Worm (Caenorhabditis elegans): ENCODE results near the gene C08E8.2.
"Not testable (repeated sequence)": the region's sequence is repeated elsewhere in the genome, so short reads cannot be mapped to it uniquely, and the experiment has no call there.

C08E8.2 gene

ce11 chrV:18355742-18356141, at the start of gene C08E8.2:
Gene C08E8.2, minus strand, starts transcription at chrV:18355842.
- no peak for TF ChIP-seq spr-3 (GFP tag; optimal IDR thresholded peaks at IDR 0.05)
- TF ChIP-seq nhr-25 (tag; optimal IDR thresholded peaks at IDR 0.05; ENCODE audit: borderline replicate concordance, insufficient read depth), result no peak
- TF ChIP-seq lin-1 (GFP tag; IDR thresholded peaks at IDR 0.05), result no peak
- no peak for TF ChIP-seq T20F7.1 (GFP tag; optimal IDR thresholded peaks at IDR 0.05)
- TF ChIP-seq nhr-76 (tag; optimal IDR thresholded peaks at IDR 0.05), result no peak
- TF ChIP-seq aly-2 (tag; optimal IDR thresholded peaks at IDR 0.05), result no peak
- no peak for TF ChIP-seq F37D6.2 (tag; optimal IDR thresholded peaks at IDR 0.05)
- TF ChIP-seq ceh-32 (tag; optimal IDR thresholded peaks at IDR 0.05; ENCODE audit: poor library complexity), result no peak
- no peak for TF ChIP-seq Y105C5A.15 (GFP tag; IDR thresholded peaks at IDR 0.05)
- TF ChIP-seq zag-1 (tag; optimal IDR thresholded peaks at IDR 0.05), result no peak
- no peak for TF ChIP-seq hif-1 (tag; optimal IDR thresholded peaks at IDR 0.05)
- TF ChIP-seq nhr-41 (GFP tag; IDR thresholded peaks at IDR 0.05), result no peak

ce11 chrV:18404767-18405166, 49.1 kb upstream of the C08E8.2 start, which contains the start of gene srh-209:
Gene srh-209, minus strand, starts transcription at chrV:18404867.
- not testable (repeated sequence) for TF ChIP-seq dmd-9 (GFP tag; IDR thresholded peaks at IDR 0.05); ces-1 (GFP tag; optimal IDR thresholded peaks at IDR 0.05); lin-39 (tag; optimal IDR thresholded peaks at IDR 0.05)

ce11 chrV:18402743-18403142, 47.1 kb upstream of the C08E8.2 start:
- TF ChIP-seq ctbp-1 (GFP tag; IDR thresholded peaks at IDR 0.05) (no peak), aha-1 (tag) (peak; percentile 4)

- TF ChIP-seq arid-1 (GFP tag; conservative IDR thresholded peaks at IDR 0.05) (no peak), mdl-1 (tag; optimal IDR thresholded peaks at IDR 0.05) (no peak), ZK337.2 (GFP tag; IDR thresholded peaks at IDR 0.05) (no peak), ceh-44 (GFP tag; IDR thresholded peaks at IDR 0.05) (no peak), lin-1 (GFP tag; IDR thresholded peaks at IDR 0.05) (no peak), daf-12 (tag; optimal IDR thresholded peaks at IDR 0.05) (no peak), F10B5.3 (tag; optimal IDR thresholded peaks at IDR 0.05) (no peak), Y75B8A.6 (GFP tag; IDR thresholded peaks at IDR 0.05) (no peak), ctbp-1 (GFP tag; IDR thresholded peaks at IDR 0.05) (no peak), nhr-6 (tag; optimal IDR thresholded peaks at IDR 0.05) (no peak), lir-3 (tag; optimal IDR thresholded peaks at IDR 0.05) (no peak), nhr-111 (GFP tag; optimal IDR thresholded peaks at IDR 0.05) (no peak), nhr-25 (tag; optimal IDR thresholded peaks at IDR 0.05; ENCODE audit: borderline replicate concordance, insufficient read depth) (no peak), lin-38 (GFP tag; IDR thresholded peaks at IDR 0.05) (no peak), lin-15B (tag; optimal IDR thresholded peaks at IDR 0.05) (no peak), ceh-62 (tag; optimal IDR thresholded peaks at IDR 0.05) (no peak), mxl-3 (GFP tag; optimal IDR thresholded peaks at IDR 0.05) (no peak)
Observed at ce11 chrV:18397814-18398213, 42.2 kb upstream of the C08E8.2 start, which contains the start of gene Y51A2B.16. Gene Y51A2B.16, minus strand, starts transcription at chrV:18397914.

ce11 chrV:18395649-18396048, 40.0 kb upstream of the C08E8.2 start, which contains the start of gene Y51A2B.9:
Gene Y51A2B.9, minus strand, starts transcription at chrV:18395749.
- TF ChIP-seq ama-1 (optimal IDR thresholded peaks at IDR 0.05), result no peak
- TF ChIP-seq lir-3 (tag; optimal IDR thresholded peaks at IDR 0.05), result no peak
- no peak for TF ChIP-seq F26F4.8 (GFP tag; conservative IDR thresholded peaks at IDR 0.05)
- no peak for TF ChIP-seq lim-7 (GFP tag; IDR thresholded peaks at IDR 0.05)
- TF ChIP-seq mxl-2 (GFP tag; conservative IDR thresholded peaks at IDR 0.05), result no peak
- no peak for TF ChIP-seq Y75B8A.6 (GFP tag; IDR thresholded peaks at IDR 0.05)
- TF ChIP-seq egl-27 (tag; optimal IDR thresholded peaks at IDR 0.05), result no peak
- TF ChIP-seq F37D6.2 (tag; optimal IDR thresholded peaks at IDR 0.05), result no peak
- TF ChIP-seq ces-1 (GFP tag; optimal IDR thresholded peaks at IDR 0.05), result no peak
- TF ChIP-seq ZK337.2 (GFP tag; IDR thresholded peaks at IDR 0.05), result no peak
- TF ChIP-seq mes-2 (tag; optimal IDR thresholded peaks at IDR 0.05; ENCODE audit: poor library complexity, severe bottlenecking), result no peak
- TF ChIP-seq tra-1 (GFP tag; IDR thresholded peaks at IDR 0.05), result no peak
- TF ChIP-seq unc-130 (GFP tag; optimal IDR thresholded peaks at IDR 0.05), result no peak
- TF ChIP-seq nhr-77 (tag; optimal IDR thresholded peaks at IDR 0.05), result no peak
- no peak for TF ChIP-seq hmg-1.1 (GFP tag; IDR thresholded peaks at IDR 0.05)
- TF ChIP-seq gei-8 (GFP tag; optimal IDR thresholded peaks at IDR 0.05), result no peak
- no peak for TF ChIP-seq zip-11 (GFP tag; IDR thresholded peaks at IDR 0.05)
- no peak for TF ChIP-seq arid-1 (GFP tag; conservative IDR thresholded peaks at IDR 0.05)
- TF ChIP-seq nhr-11 (tag; optimal IDR thresholded peaks at IDR 0.05), result no peak
